Fruit fly (Drosophila melanogaster): ENCODE data around the gene CG17271.

Gene CG17271

DNA sequence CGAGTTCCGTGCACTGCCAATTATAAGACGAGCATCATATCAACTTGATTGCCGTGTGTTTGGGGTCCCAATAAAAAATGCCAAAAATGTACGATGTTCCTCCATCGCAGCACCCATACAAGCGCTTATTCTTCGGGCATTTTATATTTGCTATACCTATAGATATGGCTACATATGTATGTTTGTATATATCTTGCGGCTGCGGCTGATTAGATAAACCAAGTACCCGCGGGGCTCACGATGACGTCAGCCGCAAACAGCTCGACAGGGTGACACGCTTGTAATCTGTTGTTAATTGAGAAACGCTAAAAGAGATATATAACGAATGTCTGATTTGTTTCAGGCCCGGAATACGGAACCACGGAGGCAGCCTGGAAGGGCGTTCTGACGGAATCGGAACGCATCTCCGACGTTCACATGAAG, 15.6 kb upstream of the CG17271 start (continued):
- TF ChIP-seq Kr (GFP tag; optimal IDR thresholded peaks at IDR 0.05) (no peak), dati (GFP tag; IDR thresholded peaks at IDR 0.05) (no peak), CG14667 (GFP tag; IDR thresholded peaks at IDR 0.05) (no peak), zen (tag; optimal IDR thresholded peaks at IDR 0.05) (no peak), nau (GFP tag; optimal IDR thresholded peaks at IDR 0.05) (peak; percentile 0), CG1529 (GFP tag; optimal IDR thresholded peaks at IDR 0.05) (no peak), HmgZ (tag; optimal IDR thresholded peaks at IDR 0.05) (peak; percentile 43), sr (GFP tag; IDR thresholded peaks at IDR 0.05) (no peak), dmrt99B (tag; optimal IDR thresholded peaks at IDR 0.05) (no peak), fd3F (GFP tag; optimal IDR thresholded peaks at IDR 0.05) (no peak), CG12155 (GFP tag; optimal IDR thresholded peaks at IDR 0.05) (no peak), sisA (GFP tag; IDR thresholded peaks at IDR 0.05) (no peak), Hr3 (GFP tag; optimal IDR thresholded peaks at IDR 0.05) (no peak), CG16815 (GFP tag; optimal IDR thresholded peaks at IDR 0.05) (no peak), Dad (GFP tag; optimal IDR thresholded peaks at IDR 0.05) (no peak), dysf (GFP tag; IDR thresholded peaks at IDR 0.05) (no peak), seq (GFP tag; IDR thresholded peaks at IDR 0.05) (no peak), usp (GFP tag; optimal IDR thresholded peaks at IDR 0.05) (no peak), Sry-β (GFP tag; optimal IDR thresholded peaks at IDR 0.05) (no peak), CG12391 (tag; optimal IDR thresholded peaks at IDR 0.05) (no peak), Dll (GFP tag; IDR thresholded peaks at IDR 0.05; ENCODE audit: partially characterized antibody) (no peak), Nf-YA (GFP tag; IDR thresholded peaks at IDR 0.05) (no peak), h (optimal IDR thresholded peaks at IDR 0.05) (no peak), stwl (tag; optimal IDR thresholded peaks at IDR 0.05) (no peak), CG17361 (GFP tag; IDR thresholded peaks at IDR 0.05) (no peak), CG10431 (GFP tag; optimal IDR thresholded peaks at IDR 0.05) (no peak), cg (GFP tag; optimal IDR thresholded peaks at IDR 0.05) (peak; percentile 14), dmrt11E (tag; optimal IDR thresholded peaks at IDR 0.05) (no peak), Drgx (GFP tag; IDR thresholded peaks at IDR 0.05) (no peak), vnd (GFP tag; IDR thresholded peaks at IDR 0.05; ENCODE audit: partially characterized antibody) (no peak), emc (GFP tag; optimal IDR thresholded peaks at IDR 0.05) (no peak), Xbp1 (GFP tag; optimal IDR thresholded peaks at IDR 0.05) (no peak), bbx (GFP tag; IDR thresholded peaks at IDR 0.05; ENCODE audit: partially characterized antibody) (no peak), schlank (tag; optimal IDR thresholded peaks at IDR 0.05) (no peak), CG13296 (GFP tag; optimal IDR thresholded peaks at IDR 0.05) (peak; percentile 13), fd102C (GFP tag; optimal IDR thresholded peaks at IDR 0.05) (no peak), B-H1 (GFP tag; IDR thresholded peaks at IDR 0.05) (no peak), CG32772 (GFP tag; IDR thresholded peaks at IDR 0.05) (no peak), CG13123 (GFP tag; optimal IDR thresholded peaks at IDR 0.05) (no peak), CG4360 (GFP tag; IDR thresholded peaks at IDR 0.05) (no peak), pnt (GFP tag; optimal IDR thresholded peaks at IDR 0.05) (no peak), Lim3 (GFP tag; IDR thresholded peaks at IDR 0.05) (no peak), H15 (GFP tag; IDR thresholded peaks at IDR 0.05) (no peak), CG11085 (GFP tag; IDR thresholded peaks at IDR 0.05) (no peak), CG7963 (GFP tag; IDR thresholded peaks at IDR 0.05; ENCODE audit: partially characterized antibody) (no peak), CG3726 (GFP tag; IDR thresholded peaks at IDR 0.05) (no peak), gt (GFP tag; IDR thresholded peaks at IDR 0.05) (no peak), CG13624 (GFP tag; optimal IDR thresholded peaks at IDR 0.05) (no peak), CG1647 (GFP tag; optimal IDR thresholded peaks at IDR 0.05) (no peak), CG33213 (GFP tag; optimal IDR thresholded peaks at IDR 0.05) (no peak), CG34376 (GFP tag; optimal IDR thresholded peaks at IDR 0.05) (peak; percentile 62), chn (GFP tag; optimal IDR thresholded peaks at IDR 0.05) (no peak), CG2116 (GFP tag; optimal IDR thresholded peaks at IDR 0.05) (no peak)
